Worm (Caenorhabditis elegans) whole organism, late embryonic: ENCODE data around the gene rbm-26.

Experiments used
- C38D4.7 ChIP-seq: fragments of 200-800 bp; sonication (Bioruptor generic); optimal IDR thresholded peaks from 2 replicates; lab custom pipeline; 2018; ENCODE audit warnings: mild to moderate bottlenecking, missing genetic modification characterization, moderate library complexity, missing compliant biosample characterization
- F13H6.1 ChIP-seq: sonication (generic microtip); optimal IDR thresholded peaks from 2 replicates; lab custom pipeline; 2016; ENCODE audit warnings: missing genetic modification characterization, missing compliant biosample characterization
- K09A11.1 ChIP-seq: sonication (generic microtip); optimal IDR thresholded peaks from 2 replicates; lab custom pipeline; 2017; ENCODE audit warnings: antibody characterized with exemption, mild to moderate bottlenecking, missing genetic modification characterization, missing compliant biosample characterization; ENCODE audit not compliant: insufficient read depth
- ceh-2 ChIP-seq: sonication (generic microtip); optimal IDR thresholded peaks from 2 replicates; lab custom pipeline; 2016; ENCODE audit warnings: missing genotype, missing genetic modification characterization, missing compliant biosample characterization
- ceh-48 ChIP-seq: sonication (generic microtip); optimal IDR thresholded peaks from 2 replicates; lab custom pipeline; 2016; ENCODE audit warnings: missing genetic modification characterization, inconsistent platforms, missing compliant biosample characterization
- che-1 ChIP-seq: sonication (generic microtip); optimal IDR thresholded peaks from 2 replicates; lab custom pipeline; 2016; ENCODE audit warnings: mild to moderate bottlenecking, missing genetic modification characterization, missing compliant biosample characterization
- elt-2 ChIP-seq: sonication (generic microtip); optimal IDR thresholded peaks from 2 replicates; lab custom pipeline; 2016; ENCODE audit warnings: missing genetic modification reagents, missing genetic modification characterization, missing compliant biosample characterization
- nfya-1 ChIP-seq: sonication (generic microtip); optimal IDR thresholded peaks from 2 replicates; lab custom pipeline; 2017; ENCODE audit warnings: missing genetic modification characterization, mild to moderate bottlenecking, missing compliant biosample characterization, antibody characterized with exemption, moderate library complexity
- nhr-11 ChIP-seq: fragments of 150-350 bp; optimal IDR thresholded peaks from 2 replicates; lab custom pipeline; 2014; ENCODE audit warnings: missing biosample characterization, missing genetic modification characterization
- pqm-1 ChIP-seq: sonication (generic microtip); optimal IDR thresholded peaks from 2 replicates; lab custom pipeline; 2016; ENCODE audit warnings: missing genetic modification characterization, missing compliant biosample characterization
- pros-1 ChIP-seq: fragments of 150-350 bp; optimal IDR thresholded peaks from 2 replicates; lab custom pipeline; 2014; ENCODE audit warnings: missing biosample characterization, missing genetic modification reagents, missing genetic modification characterization
- zip-5 ChIP-seq: sonication (generic microtip); optimal IDR thresholded peaks from 2 replicates; lab custom pipeline; 2016; ENCODE audit warnings: missing genetic modification characterization, missing compliant biosample characterization

- TF ChIP-seq zip-5 (no peak), ceh-2 (tag; lab: Kevin White, UChicago) (no peak), ceh-48 (no peak), pros-1 (no peak), pqm-1 (no peak), elt-2 (tag; lab: Kevin White, UChicago) (no peak), nfya-1 (tag; lab: Kevin White, UChicago) (no peak), K09A11.1 (no peak), nhr-11 (tag; lab: Kevin White, UChicago) (no peak), F13H6.1 (tag; lab: Kevin White, UChicago) (no peak), C38D4.7 (GFP tag; lab: Kevin White, UChicago) (no peak), che-1 (tag; lab: Kevin White, UChicago) (no peak)
These were observed 18.0 kb downstream of the rbm-26 start for ce11 chrIII:5729367-5729766.
